Worm (Caenorhabditis elegans) whole organism, mixed stage, embryonic: ENCODE results near the gene C34F6.10.

ENCODE experiments used
- elt-3 ChIP-seq: fragments of 150-350 bp; optimal IDR thresholded peaks from 2 replicates; lab custom pipeline; 2014; ENCODE audit warnings: missing biosample characterization, missing genetic modification characterization
- flh-1 ChIP-seq: fragments of 200-800 bp; sonication (Bioruptor generic); optimal IDR thresholded peaks from 2 replicates; lab custom pipeline; 2018; ENCODE audit warnings: mild to moderate bottlenecking, missing genetic modification characterization, moderate library complexity, missing compliant biosample characterization
- lin-13 ChIP-seq: fragments of 150-350 bp; optimal IDR thresholded peaks from 2 replicates; lab custom pipeline; 2014; ENCODE audit warnings: missing biosample characterization, missing genetic modification characterization
- lin-32 ChIP-seq: fragments of 200-800 bp; sonication (Bioruptor generic); optimal IDR thresholded peaks from 2 replicates; lab custom pipeline; 2018; ENCODE audit warnings: mild to moderate bottlenecking, missing genetic modification characterization, missing compliant biosample characterization
- mep-1 ChIP-seq: fragments of 150-350 bp; optimal IDR thresholded peaks from 2 replicates; lab custom pipeline; 2017; ENCODE audit warnings: missing biosample characterization, missing genetic modification reagents, missing genetic modification characterization, inconsistent platforms
- nhr-12 ChIP-seq: fragments of 150-350 bp; optimal IDR thresholded peaks from 2 replicates; lab custom pipeline; 2014; ENCODE audit warnings: missing biosample characterization, missing genetic modification characterization
- snpc-4 ChIP-seq: fragments of 150-350 bp; optimal IDR thresholded peaks from 2 replicates; lab custom pipeline; 2014; ENCODE audit warnings: missing biosample characterization, missing genetic modification characterization
- ztf-11 ChIP-seq: fragments of 150-350 bp; optimal IDR thresholded peaks from 2 replicates; lab custom pipeline; 2014; ENCODE audit warnings: missing biosample characterization, missing genetic modification characterization

DNA sequence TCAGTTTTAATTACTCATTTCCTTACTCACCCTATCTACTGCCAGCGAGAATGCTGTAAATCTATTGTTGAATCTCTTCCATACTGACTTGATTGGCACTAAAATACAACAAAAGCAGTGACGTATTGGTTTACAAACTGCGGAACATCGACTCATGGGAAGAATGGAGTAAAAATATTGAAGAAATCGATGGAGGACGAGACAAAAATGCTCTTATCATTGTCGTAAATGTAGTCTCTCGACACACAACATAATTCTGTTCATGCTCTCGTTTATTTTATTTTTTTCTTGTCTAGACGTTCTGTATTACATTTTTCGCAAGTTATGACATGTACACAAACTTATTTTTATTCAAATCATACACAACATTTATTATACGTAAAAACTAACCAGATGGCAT, 36.7 kb downstream of the C34F6.10 start, which contains the start of gene C34F6.11:
- no peak for TF ChIP-seq nhr-12 (tag; lab: Kevin White, UChicago)
- TF ChIP-seq snpc-4: no peak
- TF ChIP-seq flh-1 (GFP tag; lab: Kevin White, UChicago): no peak
- TF ChIP-seq lin-32 (GFP tag; lab: Kevin White, UChicago): no peak
- TF ChIP-seq ztf-11 (tag; lab: Kevin White, UChicago): no peak
- no peak for TF ChIP-seq lin-13 (tag; lab: Kevin White, UChicago)
- TF ChIP-seq mep-1 (tag; lab: Kevin White, UChicago): no peak
- no peak for TF ChIP-seq elt-3
